Fruit fly (Drosophila melanogaster) whole organism, embryonic: Measurements from ENCODE around the gene CG7912.

ENCODE experiments used
- Bgb ChIP-seq: fragments of 200-800 bp; sonication (Bioruptor generic); IDR thresholded peaks from 2 replicates; pipeline ENCODE4 v1.3.6; 2022; ENCODE audit warnings: missing biosample characterization, missing genetic modification characterization; ENCODE audit not compliant: partially characterized antibody
- Bteb2 ChIP-seq: fragments of 200-800 bp; sonication (Bioruptor generic); optimal IDR thresholded peaks from 2 replicates; lab custom pipeline; 2016; ENCODE audit warnings: missing biosample characterization, missing genetic modification characterization
- CG11398 ChIP-seq: fragments of 200-800 bp; sonication (Bioruptor generic); optimal IDR thresholded peaks from 2 replicates; lab custom pipeline; 2016; ENCODE audit warnings: missing biosample characterization, missing genetic modification characterization
- CG11723 ChIP-seq: fragments of 200-800 bp; sonication (Bioruptor generic); optimal IDR thresholded peaks from 2 replicates; lab custom pipeline; 2017; ENCODE audit warnings: missing biosample characterization, mild to moderate bottlenecking, missing genetic modification characterization
- CG12155 ChIP-seq: fragments of 200-800 bp; sonication (Bioruptor generic); optimal IDR thresholded peaks from 3 replicates; lab custom pipeline; 2016; ENCODE audit warnings: missing biosample characterization, missing genetic modification characterization
- CG12219 ChIP-seq: fragments of 200-800 bp; sonication (Bioruptor generic); optimal IDR thresholded peaks from 3 replicates; lab custom pipeline; 2018; ENCODE audit warnings: missing biosample characterization, mild to moderate bottlenecking, missing genetic modification characterization
- CG13424 ChIP-seq: fragments of 200-800 bp; sonication (Bioruptor generic); optimal IDR thresholded peaks from 2 replicates; lab custom pipeline; 2019; ENCODE audit warnings: missing biosample characterization, mild to moderate bottlenecking, missing genetic modification characterization, moderate library complexity
- CG15601 ChIP-seq: fragments of 200-800 bp; sonication (Bioruptor generic); optimal IDR thresholded peaks from 3 replicates; lab custom pipeline; 2019; ENCODE audit warnings: missing biosample characterization, mild to moderate bottlenecking, missing genetic modification characterization, moderate library complexity
- CG1647 ChIP-seq: fragments of 200-800 bp; sonication (Bioruptor generic); optimal IDR thresholded peaks from 3 replicates; lab custom pipeline; 2016; ENCODE audit warnings: missing biosample characterization, missing genetic modification characterization
- CG17359 ChIP-seq: fragments of 200-800 bp; sonication (Bioruptor generic); optimal IDR thresholded peaks from 3 replicates; lab custom pipeline; 2018; ENCODE audit warnings: missing biosample characterization, mild to moderate bottlenecking, missing genetic modification characterization, moderate library complexity
- CG17802 ChIP-seq: fragments of 200-800 bp; sonication (Bioruptor generic); optimal IDR thresholded peaks from 2 replicates; lab custom pipeline; 2018; ENCODE audit warnings: missing biosample characterization, mild to moderate bottlenecking, missing genetic modification characterization, moderate library complexity
- CG18619 ChIP-seq: fragments of 200-800 bp; sonication (Bioruptor generic); optimal IDR thresholded peaks from 3 replicates; lab custom pipeline; 2017; ENCODE audit warnings: missing biosample characterization, mild to moderate bottlenecking, missing genetic modification characterization
- CG30403 ChIP-seq: fragments of 200-800 bp; sonication (Bioruptor generic); optimal IDR thresholded peaks from 3 replicates; lab custom pipeline; 2016; ENCODE audit warnings: missing biosample characterization, missing genetic modification characterization
- CG3847 ChIP-seq: fragments of 200-800 bp; sonication (Bioruptor generic); IDR thresholded peaks from 2 replicates; pipeline ENCODE4 v1.3.6; 2022; ENCODE audit warnings: missing biosample characterization, missing genetic modification characterization
- CG6791 ChIP-seq: fragments of 200-800 bp; sonication (Bioruptor generic); IDR thresholded peaks from 3 replicates; pipeline ENCODE4 v1.3.6; 2022; ENCODE audit warnings: missing biosample characterization, missing genetic modification characterization; ENCODE audit not compliant: partially characterized antibody
- CG7556 ChIP-seq: fragments of 200-800 bp; sonication (Bioruptor generic); optimal IDR thresholded peaks from 2 replicates; lab custom pipeline; 2017; ENCODE audit warnings: missing biosample characterization, mild to moderate bottlenecking, missing genetic modification characterization
- CG8359 ChIP-seq: fragments of 200-800 bp; sonication (Bioruptor generic); optimal IDR thresholded peaks from 2 replicates; lab custom pipeline; 2017; ENCODE audit warnings: missing biosample characterization, mild to moderate bottlenecking, missing genetic modification characterization, borderline replicate concordance
- CG8924 ChIP-seq: fragments of 200-800 bp; optimal IDR thresholded peaks from 3 replicates; lab custom pipeline; 2019; ENCODE audit warnings: missing biosample characterization, mild to moderate bottlenecking, missing genetic modification characterization, moderate library complexity
- CG9215 ChIP-seq: fragments of 200-800 bp; sonication (Bioruptor generic); IDR thresholded peaks from 2 replicates; pipeline ENCODE4 v1.3.6; 2022; ENCODE audit warnings: missing biosample characterization, missing genetic modification characterization
- CHES-1-like ChIP-seq: fragments of 200-800 bp; sonication (Bioruptor generic); optimal IDR thresholded peaks from 2 replicates; lab custom pipeline; 2016; ENCODE audit warnings: missing biosample characterization, missing genetic modification characterization
- CkIIα-i1 ChIP-seq: fragments of 200-800 bp; sonication (Bioruptor generic); IDR thresholded peaks from 2 replicates; pipeline ENCODE4 v1.3.6; 2022; ENCODE audit warnings: missing biosample characterization, missing genetic modification characterization
- D19B ChIP-seq: fragments of 200-800 bp; sonication (Bioruptor generic); optimal IDR thresholded peaks from 2 replicates; lab custom pipeline; 2017; ENCODE audit warnings: missing biosample characterization, mild to moderate bottlenecking, missing genetic modification characterization
- Dll ChIP-seq: fragments of 200-800 bp; sonication (Bioruptor generic); IDR thresholded peaks from 4 replicates; pipeline ENCODE4 v1.3.6; 2022; ENCODE audit warnings: missing biosample characterization, missing genetic modification characterization; ENCODE audit not compliant: partially characterized antibody
- Ets97D ChIP-seq: fragments of 200-800 bp; sonication (Bioruptor generic); optimal IDR thresholded peaks from 3 replicates; lab custom pipeline; 2016; ENCODE audit warnings: missing biosample characterization, missing genetic modification characterization
- HLH4C ChIP-seq: fragments of 200-800 bp; sonication (Bioruptor generic); IDR thresholded peaks from 3 replicates; pipeline ENCODE4 v1.3.6; 2022; ENCODE audit warnings: missing biosample characterization, missing genetic modification characterization; ENCODE audit not compliant: partially characterized antibody
- HmgZ ChIP-seq: fragments of 200-800 bp; sonication (Bioruptor generic); optimal IDR thresholded peaks from 2 replicates; lab custom pipeline; 2018; ENCODE audit warnings: missing biosample characterization, mild to moderate bottlenecking, missing genetic modification characterization
- MBD-R2 ChIP-seq: fragments of 200-800 bp; sonication (Bioruptor generic); IDR thresholded peaks from 2 replicates; pipeline ENCODE4 v1.3.6; 2022; ENCODE audit warnings: missing biosample characterization, missing genetic modification characterization
- Sin3A ChIP-seq: fragments of >200 bp; optimal IDR thresholded peaks from 2 replicates; lab custom pipeline; 2018
- Sox102F ChIP-seq: fragments of 200-800 bp; sonication (Bioruptor generic); optimal IDR thresholded peaks from 2 replicates; lab custom pipeline; 2018; ENCODE audit warnings: missing biosample characterization, mild to moderate bottlenecking, missing genetic modification characterization, moderate library complexity
- Sry-δ ChIP-seq: fragments of 200-800 bp; sonication (Bioruptor generic); optimal IDR thresholded peaks from 2 replicates; lab custom pipeline; 2016; ENCODE audit warnings: missing biosample characterization, missing genetic modification characterization
- ac ChIP-seq: fragments of 200-800 bp; sonication (Bioruptor generic); optimal IDR thresholded peaks from 3 replicates; lab custom pipeline; 2017; ENCODE audit warnings: missing biosample characterization, mild to moderate bottlenecking, missing genetic modification characterization
- al ChIP-seq: fragments of 200-800 bp; sonication (Bioruptor generic); IDR thresholded peaks from 2 replicates; pipeline ENCODE4 v1.3.6; 2022; ENCODE audit warnings: missing biosample characterization, missing genetic modification characterization
- amos ChIP-seq: fragments of 200-800 bp; sonication (Bioruptor generic); IDR thresholded peaks from 2 replicates; pipeline ENCODE4 v1.3.6; 2022; ENCODE audit warnings: missing biosample characterization, missing genetic modification characterization; ENCODE audit not compliant: partially characterized antibody
- ap ChIP-seq: fragments of 200-800 bp; sonication (Bioruptor generic); IDR thresholded peaks from 2 replicates; pipeline ENCODE4 v1.3.6; 2022; ENCODE audit warnings: missing biosample characterization, missing genetic modification characterization
- bbx ChIP-seq: fragments of 200-800 bp; sonication (Bioruptor generic); IDR thresholded peaks from 2 replicates; pipeline ENCODE4 v1.3.6; 2022; ENCODE audit warnings: missing biosample characterization, missing genetic modification characterization; ENCODE audit not compliant: partially characterized antibody
- bowl ChIP-seq: fragments of 200-800 bp; sonication (Bioruptor generic); IDR thresholded peaks from 2 replicates; pipeline ENCODE4 v1.3.6; 2022; ENCODE audit warnings: missing biosample characterization, missing genetic modification characterization
- btn ChIP-seq: fragments of 200-800 bp; sonication (Bioruptor generic); optimal IDR thresholded peaks from 2 replicates; lab custom pipeline; 2016; ENCODE audit warnings: missing biosample characterization, missing genetic modification characterization
- crp ChIP-seq, 2 experiments: fragments of 200-800 bp; sonication (Bioruptor generic); optimal IDR thresholded peaks; 2 replicates in 1 of 2; 3 replicates in 1 of 2; lab custom pipeline; 2017; ENCODE audit warnings: missing biosample characterization in 2 of 2, missing genetic modification characterization in 2 of 2, mild to moderate bottlenecking in 1 of 2, moderate library complexity in 1 of 2
- dan ChIP-seq: fragments of 200-800 bp; sonication (Bioruptor generic); IDR thresholded peaks from 2 replicates; pipeline ENCODE4 v1.3.6; 2022; ENCODE audit warnings: missing biosample characterization, missing genetic modification characterization
- fru ChIP-seq: fragments of >200 bp; optimal IDR thresholded peaks from 2 replicates; lab custom pipeline; 2017
- gfzf ChIP-seq: fragments of 200-800 bp; sonication (Bioruptor generic); optimal IDR thresholded peaks from 2 replicates; lab custom pipeline; 2016; ENCODE audit warnings: missing biosample characterization, mild to moderate bottlenecking, missing genetic modification characterization, moderate library complexity
- hb ChIP-seq: fragments of 200-800 bp; sonication (Bioruptor generic); IDR thresholded peaks from 3 replicates; pipeline ENCODE4 v1.3.6; 2022; ENCODE audit warnings: missing biosample characterization, missing genetic modification characterization; ENCODE audit not compliant: partially characterized antibody
- kni ChIP-seq: fragments of 200-800 bp; sonication (Bioruptor generic); optimal IDR thresholded peaks from 3 replicates; lab custom pipeline; 2017; ENCODE audit warnings: mild to moderate bottlenecking, missing biosample characterization, missing genetic modification reagents, missing genetic modification characterization
- nom ChIP-seq: fragments of 200-800 bp; sonication (Bioruptor generic); optimal IDR thresholded peaks from 2 replicates; lab custom pipeline; 2017; ENCODE audit warnings: missing biosample characterization, missing genetic modification characterization, mild to moderate bottlenecking, moderate library complexity, missing genetic modification reagents
- psq ChIP-seq: fragments of 200-800 bp; sonication (Bioruptor generic); optimal IDR thresholded peaks from 2 replicates; lab custom pipeline; 2017; ENCODE audit warnings: missing biosample characterization, missing genetic modification characterization
- row ChIP-seq: fragments of 200-800 bp; sonication (Bioruptor generic); IDR thresholded peaks from 3 replicates; pipeline ENCODE4 v1.3.6; 2022; ENCODE audit warnings: missing biosample characterization, missing genetic modification characterization
- sisA ChIP-seq: fragments of 200-800 bp; sonication (Bioruptor generic); IDR thresholded peaks from 2 replicates; pipeline ENCODE4 v1.3.6; 2022; ENCODE audit warnings: missing biosample characterization, missing genetic modification characterization
- slbo ChIP-seq: fragments of 200-800 bp; sonication (Bioruptor generic); IDR thresholded peaks from 2 replicates; pipeline ENCODE4 v1.3.6; 2022; ENCODE audit warnings: missing biosample characterization, missing genetic modification characterization
- sug ChIP-seq: fragments of 200-800 bp; optimal IDR thresholded peaks from 2 replicates; lab custom pipeline; 2019; ENCODE audit warnings: missing biosample characterization, mild to moderate bottlenecking, missing genetic modification characterization, moderate library complexity
- trem ChIP-seq: fragments of 200-800 bp; optimal IDR thresholded peaks from 3 replicates; lab custom pipeline; 2019; ENCODE audit warnings: missing biosample characterization, mild to moderate bottlenecking, missing genetic modification characterization, moderate library complexity
- twi ChIP-seq: fragments of 200-800 bp; optimal IDR thresholded peaks from 2 replicates; lab custom pipeline; 2019; ENCODE audit warnings: missing biosample characterization, mild to moderate bottlenecking, missing genetic modification characterization, moderate library complexity

Gene CG7912

DNA sequence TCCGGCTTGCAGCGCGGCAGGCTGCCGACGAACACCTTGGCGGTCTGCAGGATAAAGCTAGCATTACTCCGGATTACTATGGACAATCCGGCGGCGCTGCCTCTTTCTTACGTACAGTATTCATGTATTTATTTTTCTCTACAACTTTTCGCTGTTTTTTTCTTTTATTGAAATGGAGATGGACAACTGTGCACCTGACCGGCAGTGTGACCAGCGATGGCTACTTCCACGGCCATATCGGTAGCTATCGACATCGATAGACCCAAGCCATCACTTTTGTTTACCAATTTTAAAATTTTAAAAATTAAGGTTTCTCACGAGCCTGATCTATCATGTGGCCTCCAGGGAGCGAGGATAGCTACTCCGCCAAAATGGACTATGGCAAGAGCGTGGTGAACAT, 14.0 kb downstream of the CG7912 start, which contains the start of the genes CG7903 and Sas-6 (continued):
- TF ChIP-seq CG15601 (tag; lab: Kevin White, UChicago) (no peak), Dll (peak; percentile 73), CG7556 (GFP tag; lab: Kevin White, UChicago) (no peak), Sin3A (lab: Kevin White, UChicago) (peak; percentile 63), psq (GFP tag; lab: Kevin White, UChicago) (no peak), CG18619 (no peak), al (GFP tag; lab: Robert Waterston, UW) (no peak), CHES-1-like (no peak), CkIIα-i1 (GFP tag; lab: Robert Waterston, UW) (no peak), amos (GFP tag; lab: Robert Waterston, UW) (peak; percentile 78), CG1647 (GFP tag; lab: Kevin White, UChicago) (no peak), CG17359 (tag; lab: Kevin White, UChicago) (no peak), twi (no peak), dan (no peak), gfzf (peak; percentile 67), CG12219 (GFP tag; lab: Kevin White, UChicago) (no peak), kni (no peak), ac (GFP tag; lab: Kevin White, UChicago) (no peak), bowl (GFP tag; lab: Robert Waterston, UW) (no peak), sisA (GFP tag; lab: Robert Waterston, UW) (no peak), slbo (GFP tag; lab: Robert Waterston, UW) (no peak), CG13424 (no peak), D19B (GFP tag; lab: Kevin White, UChicago) (no peak), sug (tag; lab: Kevin White, UChicago) (no peak), CG12155 (GFP tag; lab: Kevin White, UChicago) (no peak), CG3847 (GFP tag; lab: Robert Waterston, UW) (no peak), CG30403 (GFP tag; lab: Kevin White, UChicago) (peak; percentile 2), CG11398 (no peak), MBD-R2 (peak; percentile 94), Ets97D (GFP tag; lab: Kevin White, UChicago) (no peak), trem (peak; percentile 33), Bgb (GFP tag; lab: Robert Waterston, UW) (peak; percentile 85), btn (GFP tag; lab: Kevin White, UChicago) (no peak), Sry-δ (GFP tag; lab: Kevin White, UChicago) (peak; percentile 94), CG11723 (GFP tag; lab: Kevin White, UChicago) (no peak), CG6791 (GFP tag; lab: Robert Waterston, UW) (peak; percentile 88), Sox102F (GFP tag; lab: Kevin White, UChicago) (no peak), hb (GFP tag; lab: Robert Waterston, UW) (peak; percentile 70; the same call in 1 of the 3 replicates), CG17802 (tag; lab: Kevin White, UChicago) (no peak), CG8359 (GFP tag; lab: Kevin White, UChicago) (no peak), bbx (GFP tag; lab: Robert Waterston, UW) (peak; percentile 77), crp (GFP tag; optimal IDR thresholded peaks at IDR 0.05; lab: Kevin White, UChicago) (peak in 1 of 2 experiments; percentile 2), ap (no peak), row (GFP tag; lab: Robert Waterston, UW) (peak; percentile 32; the same call in 1 of the 3 replicates), nom (GFP tag; lab: Kevin White, UChicago) (no peak), HmgZ (tag; lab: Kevin White, UChicago) (peak; percentile 33), HLH4C (GFP tag; lab: Robert Waterston, UW) (peak; percentile 72), CG8924 (tag; lab: Kevin White, UChicago) (peak; percentile 4), fru (no peak), Bteb2 (GFP tag; lab: Kevin White, UChicago) (no peak), CG9215 (no peak)
